Fruit fly (Drosophila melanogaster): ENCODE measurements around the gene REPTOR.

Gene REPTOR

dm6 chr3R:24629877-24630808, 47.5 kb upstream of the REPTOR start, which contains the start of gene Wsck (continued):
- no peak for TF ChIP-seq Dek (tag; optimal IDR thresholded peaks at IDR 0.05)
- TF ChIP-seq CG6791 (GFP tag; IDR thresholded peaks at IDR 0.05; ENCODE audit: partially characterized antibody): 0 out of 3 replicates have a peak, but pooled peaks have one; percentile 43
- no peak for TF ChIP-seq CG11504 (tag; optimal IDR thresholded peaks at IDR 0.05)
- TF ChIP-seq CG10462 (GFP tag; optimal IDR thresholded peaks at IDR 0.05): no peak
- no peak for TF ChIP-seq CG30020 (tag; optimal IDR thresholded peaks at IDR 0.05)
- TF ChIP-seq Dad (GFP tag; optimal IDR thresholded peaks at IDR 0.05): no peak
- TF ChIP-seq nom (GFP tag; optimal IDR thresholded peaks at IDR 0.05): no peak
- TF ChIP-seq gfzf (GFP tag; optimal IDR thresholded peaks at IDR 0.05): peak; percentile 9
- no peak for TF ChIP-seq gcm (GFP tag; optimal IDR thresholded peaks at IDR 0.05)
- no peak for TF ChIP-seq tio (GFP tag; optimal IDR thresholded peaks at IDR 0.05)
- TF ChIP-seq ac (GFP tag; optimal IDR thresholded peaks at IDR 0.05): peak; percentile 21
- peak; percentile 38 for TF ChIP-seq caup (GFP tag; optimal IDR thresholded peaks at IDR 0.05; ENCODE audit: severe bottlenecking)
- TF ChIP-seq CG2116 (GFP tag; optimal IDR thresholded peaks at IDR 0.05): peak; percentile 40
- no peak for TF ChIP-seq cad (GFP tag; optimal IDR thresholded peaks at IDR 0.05)
- peak; percentile 42 for TF ChIP-seq CG17912 (GFP tag; optimal IDR thresholded peaks at IDR 0.05)
- TF ChIP-seq Camta (GFP tag; optimal IDR thresholded peaks at IDR 0.05): no peak
- peak; percentile 33 for TF ChIP-seq her (GFP tag; optimal IDR thresholded peaks at IDR 0.05)
- peak; percentile 58; the same call in 1 of the 3 replicates for TF ChIP-seq Opbp (GFP tag; IDR thresholded peaks at IDR 0.05; ENCODE audit: partially characterized antibody)
- TF ChIP-seq CG33557 (GFP tag; optimal IDR thresholded peaks at IDR 0.05): no peak
- no peak for TF ChIP-seq Meics (GFP tag; optimal IDR thresholded peaks at IDR 0.05)
- TF ChIP-seq MTF-1 (GFP tag; optimal IDR thresholded peaks at IDR 0.05; ENCODE audit: borderline replicate concordance): no peak
- TF ChIP-seq CG17829 (tag; optimal IDR thresholded peaks at IDR 0.05): peak; percentile 21
- TF ChIP-seq mld (GFP tag; IDR thresholded peaks at IDR 0.05; ENCODE audit: partially characterized antibody): peak; percentile 26; the same call in 1 of the 3 replicates
- TF ChIP-seq B-H2 (GFP tag; optimal IDR thresholded peaks at IDR 0.05): no peak
- TF ChIP-seq CG7556 (GFP tag; optimal IDR thresholded peaks at IDR 0.05): no peak
- no peak for TF ChIP-seq CG10209 (GFP tag; optimal IDR thresholded peaks at IDR 0.05)
- peak; percentile 43; the same call in 1 of the 2 replicates for TF ChIP-seq MBD-R2 (GFP tag; IDR thresholded peaks at IDR 0.05)
- no peak for TF ChIP-seq gsb (GFP tag; IDR thresholded peaks at IDR 0.05)
- TF ChIP-seq ftz-f1 (GFP tag; optimal IDR thresholded peaks at IDR 0.05): peak; percentile 2
- TF ChIP-seq Tbp (GFP tag; optimal IDR thresholded peaks at IDR 0.05): no peak
- peak; percentile 44; the same call in 1 of the 3 replicates for TF ChIP-seq CG34224 (GFP tag; IDR thresholded peaks at IDR 0.05; ENCODE audit: partially characterized antibody)
- no peak for TF ChIP-seq CG43689 (GFP tag; IDR thresholded peaks at IDR 0.05)
- TF ChIP-seq scrt (GFP tag; optimal IDR thresholded peaks at IDR 0.05): peak; percentile 28
- TF ChIP-seq Optix (GFP tag; IDR thresholded peaks at IDR 0.05): no peak
- TF ChIP-seq Dref (GFP tag; IDR thresholded peaks at IDR 0.05): 0 out of 2 replicates have a peak, but pooled peaks have one; percentile 24
- TF ChIP-seq Sry-β (GFP tag; optimal IDR thresholded peaks at IDR 0.05): no peak
- TF ChIP-seq gce (GFP tag; IDR thresholded peaks at IDR 0.05): no peak
- TF ChIP-seq ara (GFP tag; IDR thresholded peaks at IDR 0.05): no peak
- no peak for TF ChIP-seq Neu2 (GFP tag; optimal IDR thresholded peaks at IDR 0.05; ENCODE audit: borderline replicate concordance)
- TF ChIP-seq CG34376 (GFP tag; optimal IDR thresholded peaks at IDR 0.05): peak; percentile 18
- TF ChIP-seq CG16815 (GFP tag; optimal IDR thresholded peaks at IDR 0.05): no peak
- TF ChIP-seq CG10959 (GFP tag; IDR thresholded peaks at IDR 0.05): no peak
- TF ChIP-seq Hmx (GFP tag; optimal IDR thresholded peaks at IDR 0.05): no peak
- peak; percentile 11 for TF ChIP-seq wek (GFP tag; optimal IDR thresholded peaks at IDR 0.05)
- TF ChIP-seq hkb (optimal IDR thresholded peaks at IDR 0.05): no peak
- TF ChIP-seq hkb (GFP tag; IDR thresholded peaks at IDR 0.05): no peak
- no peak for TF ChIP-seq CG4404 (GFP tag; IDR thresholded peaks at IDR 0.05)
- no peak for TF ChIP-seq CG14050 (GFP tag; IDR thresholded peaks at IDR 0.05)
